Worm (Caenorhabditis elegans) whole organism, mixed stage, embryonic: ENCODE measurements around the gene C44C10.5.
A peak's percentile ranks its signal among the peaks of the same experiment; 100 is the strongest.

Experiments used
- M03D4.4 ChIP-seq: sonication (generic microtip); optimal IDR thresholded peaks from 2 replicates; lab custom pipeline; 2017; ENCODE audit warnings: mild to moderate bottlenecking, missing genetic modification characterization, missing compliant biosample characterization
- bed-3 ChIP-seq: fragments of 200-800 bp; sonication (Bioruptor generic); optimal IDR thresholded peaks from 3 replicates; lab custom pipeline; 2018; ENCODE audit warnings: mild to moderate bottlenecking, missing genetic modification characterization, moderate library complexity, missing compliant biosample characterization
- blmp-1 ChIP-seq: fragments of 150-350 bp; optimal IDR thresholded peaks from 2 replicates; lab custom pipeline; 2014; ENCODE audit warnings: missing biosample characterization, missing genetic modification characterization
- ceh-39 ChIP-seq: fragments of 150-350 bp; optimal IDR thresholded peaks from 2 replicates; lab custom pipeline; 2014; ENCODE audit warnings: missing biosample characterization, missing genetic modification characterization
- ceh-43 ChIP-seq: fragments of 200-800 bp; sonication (Bioruptor generic); optimal IDR thresholded peaks from 2 replicates; lab custom pipeline; 2018; ENCODE audit warnings: mild to moderate bottlenecking, missing genetic modification characterization, moderate library complexity, missing compliant biosample characterization
- ceh-83 ChIP-seq: fragments of 200-800 bp; sonication (Bioruptor generic); optimal IDR thresholded peaks from 2 replicates; lab custom pipeline; 2018; ENCODE audit warnings: mild to moderate bottlenecking, missing genetic modification characterization, missing compliant biosample characterization
- ces-1 ChIP-seq: fragments of 150-350 bp; optimal IDR thresholded peaks from 2 replicates; lab custom pipeline; 2014; ENCODE audit warnings: missing biosample characterization, missing genetic modification reagents, missing genetic modification characterization
- cnd-1 ChIP-seq: fragments of 200-800 bp; sonication (Bioruptor generic); optimal IDR thresholded peaks from 2 replicates; lab custom pipeline; 2018; ENCODE audit warnings: mild to moderate bottlenecking, missing genetic modification characterization, missing compliant biosample characterization
- drap-1 ChIP-seq: fragments of 200-800 bp; sonication (Bioruptor generic); optimal IDR thresholded peaks from 3 replicates; lab custom pipeline; 2018; ENCODE audit warnings: mild to moderate bottlenecking, missing genetic modification characterization, missing compliant biosample characterization
- elt-1 ChIP-seq: sonication (generic microtip); optimal IDR thresholded peaks from 2 replicates; lab custom pipeline; 2017; ENCODE audit warnings: missing genetic modification characterization, mild to moderate bottlenecking, missing compliant biosample characterization, antibody characterized with exemption, moderate library complexity, borderline replicate concordance; ENCODE audit not compliant: insufficient read depth
- elt-3 ChIP-seq: fragments of 150-350 bp; optimal IDR thresholded peaks from 2 replicates; lab custom pipeline; 2014; ENCODE audit warnings: missing biosample characterization, missing genetic modification characterization
- flh-1 ChIP-seq: fragments of 200-800 bp; sonication (Bioruptor generic); optimal IDR thresholded peaks from 2 replicates; lab custom pipeline; 2018; ENCODE audit warnings: mild to moderate bottlenecking, missing genetic modification characterization, moderate library complexity, missing compliant biosample characterization
- ham-2 ChIP-seq: fragments of 200-800 bp; sonication (Bioruptor generic); optimal IDR thresholded peaks from 2 replicates; lab custom pipeline; 2018; ENCODE audit warnings: mild to moderate bottlenecking, missing genetic modification characterization, missing compliant biosample characterization
- lin-32 ChIP-seq: fragments of 200-800 bp; sonication (Bioruptor generic); optimal IDR thresholded peaks from 2 replicates; lab custom pipeline; 2018; ENCODE audit warnings: mild to moderate bottlenecking, missing genetic modification characterization, missing compliant biosample characterization
- lsy-2 ChIP-seq: fragments of 150-350 bp; optimal IDR thresholded peaks from 2 replicates; lab custom pipeline; 2014; ENCODE audit warnings: missing biosample characterization, missing genetic modification characterization
- mab-5 ChIP-seq: fragments of 150-350 bp; optimal IDR thresholded peaks from 2 replicates; lab custom pipeline; 2014; ENCODE audit warnings: missing biosample characterization, missing genetic modification characterization
- mep-1 ChIP-seq: fragments of 150-350 bp; optimal IDR thresholded peaks from 2 replicates; lab custom pipeline; 2017; ENCODE audit warnings: missing biosample characterization, missing genetic modification reagents, missing genetic modification characterization, inconsistent platforms
- mls-2 ChIP-seq: sonication (generic microtip); optimal IDR thresholded peaks from 2 replicates; lab custom pipeline; 2016; ENCODE audit warnings: mild to moderate bottlenecking, missing genetic modification characterization, moderate library complexity, missing compliant biosample characterization
- nhr-12 ChIP-seq: fragments of 150-350 bp; optimal IDR thresholded peaks from 2 replicates; lab custom pipeline; 2014; ENCODE audit warnings: missing biosample characterization, missing genetic modification characterization
- nhr-2 ChIP-seq: fragments of 150-350 bp; optimal IDR thresholded peaks from 2 replicates; lab custom pipeline; 2014; ENCODE audit warnings: missing biosample characterization, missing genetic modification characterization
- nhr-76 ChIP-seq: sonication (generic microtip); optimal IDR thresholded peaks from 2 replicates; lab custom pipeline; 2017; ENCODE audit warnings: missing biosample characterization, missing genetic modification characterization
- pha-4 ChIP-seq: fragments of 150-350 bp; optimal IDR thresholded peaks from 2 replicates; lab custom pipeline; 2018; ENCODE audit warnings: missing biosample characterization, missing genetic modification reagents, missing genetic modification characterization
- sem-2 ChIP-seq: fragments of 200-800 bp; sonication (Bioruptor generic); optimal IDR thresholded peaks from 2 replicates; lab custom pipeline; 2018; ENCODE audit warnings: mild to moderate bottlenecking, missing genetic modification characterization, missing compliant biosample characterization
- sptf-1 ChIP-seq: sonication (generic microtip); optimal IDR thresholded peaks from 2 replicates; lab custom pipeline; 2017; ENCODE audit warnings: mild to moderate bottlenecking, missing genetic modification characterization, moderate library complexity, missing compliant biosample characterization
- tbx-8 ChIP-seq: fragments of 200-800 bp; sonication (Bioruptor generic); optimal IDR thresholded peaks from 2 replicates; lab custom pipeline; 2018; ENCODE audit warnings: mild to moderate bottlenecking, missing genetic modification characterization, moderate library complexity, missing compliant biosample characterization
- unc-120 ChIP-seq: sonication (generic microtip); optimal IDR thresholded peaks from 2 replicates; lab custom pipeline; 2017; ENCODE audit warnings: missing genetic modification characterization, missing compliant biosample characterization; ENCODE audit not compliant: poor library complexity, severe bottlenecking
- unc-39 ChIP-seq: fragments of 150-350 bp; optimal IDR thresholded peaks from 2 replicates; lab custom pipeline; 2014; ENCODE audit warnings: missing biosample characterization, missing genetic modification characterization
- unc-62 ChIP-seq: fragments of 150-350 bp; optimal IDR thresholded peaks from 2 replicates; lab custom pipeline; 2014; ENCODE audit warnings: missing biosample characterization, missing genetic modification reagents, missing genetic modification characterization
- ztf-11 ChIP-seq: fragments of 150-350 bp; optimal IDR thresholded peaks from 2 replicates; lab custom pipeline; 2014; ENCODE audit warnings: missing biosample characterization, missing genetic modification characterization

C44C10.5 gene

DNA sequence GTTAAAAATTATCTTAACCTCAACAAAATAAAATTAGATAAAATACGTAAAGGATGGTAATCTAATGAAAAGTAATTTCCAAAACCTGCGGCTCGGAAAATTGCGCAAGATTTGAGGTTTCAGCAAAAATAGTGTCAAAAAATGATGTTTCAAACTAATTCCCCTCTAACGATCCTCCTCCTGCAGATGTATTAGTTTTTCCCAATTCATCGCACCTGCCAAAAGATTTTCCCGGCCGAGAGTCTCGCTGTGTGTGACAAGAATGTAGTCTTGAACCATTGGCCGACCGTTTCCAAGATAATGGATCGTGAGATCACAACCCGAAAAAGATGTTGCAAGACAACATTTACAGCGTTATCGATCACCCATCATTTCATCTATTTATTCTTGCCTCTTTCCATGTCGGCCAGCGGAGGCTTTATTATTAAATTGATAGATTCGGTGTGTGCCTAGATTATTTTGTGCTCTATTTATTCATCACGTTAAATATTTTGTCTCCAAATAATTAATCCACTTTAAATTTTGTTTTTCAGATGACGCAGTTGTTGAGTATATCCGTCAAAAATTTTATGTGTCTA, at the start of gene C44C10.5, which contains the start of gene C44C10.10:
Gene C44C10.5, plus strand, starts transcription at position 528 of the 578 bp plus-strand sequence.
Gene C44C10.10, plus strand, starts transcription at position 301 of the 578 bp plus-strand sequence.
- TF ChIP-seq blmp-1 (no peak), elt-1 (tag; lab: Kevin White, UChicago) (peak; percentile 30), sptf-1 (no peak), ham-2 (GFP tag; lab: Kevin White, UChicago) (no peak), mep-1 (tag; lab: Kevin White, UChicago) (no peak), nhr-2 (tag; lab: Kevin White, UChicago) (no peak), mab-5 (tag; lab: Kevin White, UChicago) (no peak), unc-120 (no peak)

DNA sequence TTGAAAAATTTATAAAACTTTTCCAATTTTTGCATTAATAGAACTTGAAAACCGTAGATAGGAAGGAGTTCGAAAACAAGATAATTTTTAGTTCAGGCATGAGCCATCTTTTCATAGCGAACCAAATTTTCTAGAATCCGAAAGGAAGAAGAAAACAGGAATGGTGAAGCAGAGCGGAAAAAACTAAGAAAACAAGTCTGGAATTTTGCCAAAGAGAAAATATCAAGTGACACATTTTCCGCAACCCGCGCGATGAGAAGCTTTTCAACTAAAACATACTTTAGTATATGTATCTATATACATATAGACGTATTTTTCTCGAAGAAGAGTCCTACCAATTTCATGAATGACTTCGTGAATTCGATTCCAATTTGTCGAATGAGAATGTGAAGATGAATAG, 48.8 kb upstream of the C44C10.5 start:
- TF ChIP-seq mab-5 (tag; lab: Kevin White, UChicago) (no peak), ces-1 (GFP tag; lab: Kevin White, UChicago) (peak; percentile 47), drap-1 (GFP tag; lab: Kevin White, UChicago) (no peak)

DNA sequence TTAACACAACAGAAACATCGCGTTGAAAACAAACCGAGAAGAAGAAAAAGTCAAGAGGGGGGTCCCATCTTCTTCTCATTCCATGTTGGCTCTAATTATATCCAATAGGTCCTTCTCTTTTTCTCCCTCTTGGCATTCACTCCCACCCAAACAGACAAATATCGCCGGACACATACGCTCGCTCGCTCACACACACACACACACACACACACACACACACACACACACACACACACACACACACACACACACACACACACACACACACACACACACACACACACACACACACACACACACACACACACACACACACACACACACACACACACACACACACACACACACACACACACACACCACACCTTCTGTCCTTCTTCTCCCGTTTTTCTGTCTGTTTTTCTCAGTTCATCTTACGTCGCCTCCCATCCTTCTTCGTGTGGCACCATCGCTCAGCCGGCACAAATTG, 46.5 kb upstream of the C44C10.5 start, which contains the start of gene sto-4:
Gene sto-4, plus strand, starts transcription at position 360 of the 469 bp plus-strand sequence.
- TF ChIP-seq sem-2 (GFP tag; lab: Kevin White, UChicago) (peak; percentile 70), lsy-2 (tag; lab: Kevin White, UChicago) (peak; percentile 19), sptf-1 (peak; percentile 96), drap-1 (GFP tag; lab: Kevin White, UChicago) (peak; percentile 89), nhr-12 (tag; lab: Kevin White, UChicago) (peak; percentile 6), ham-2 (GFP tag; lab: Kevin White, UChicago) (peak; percentile 76), ceh-43 (peak; percentile 82), lin-32 (peak; percentile 74), mls-2 (tag; lab: Kevin White, UChicago) (peak; percentile 94), unc-120 (peak; percentile 31), ztf-11 (tag; lab: Kevin White, UChicago) (peak; percentile 40), M03D4.4 (tag; lab: Kevin White, UChicago) (peak; percentile 91), tbx-8 (GFP tag; lab: Kevin White, UChicago) (peak; percentile 82), ceh-83 (GFP tag; lab: Kevin White, UChicago) (peak; percentile 84), flh-1 (GFP tag; lab: Kevin White, UChicago) (peak; percentile 74), bed-3 (GFP tag; lab: Kevin White, UChicago) (peak; percentile 31), cnd-1 (peak; percentile 95)

DNA sequence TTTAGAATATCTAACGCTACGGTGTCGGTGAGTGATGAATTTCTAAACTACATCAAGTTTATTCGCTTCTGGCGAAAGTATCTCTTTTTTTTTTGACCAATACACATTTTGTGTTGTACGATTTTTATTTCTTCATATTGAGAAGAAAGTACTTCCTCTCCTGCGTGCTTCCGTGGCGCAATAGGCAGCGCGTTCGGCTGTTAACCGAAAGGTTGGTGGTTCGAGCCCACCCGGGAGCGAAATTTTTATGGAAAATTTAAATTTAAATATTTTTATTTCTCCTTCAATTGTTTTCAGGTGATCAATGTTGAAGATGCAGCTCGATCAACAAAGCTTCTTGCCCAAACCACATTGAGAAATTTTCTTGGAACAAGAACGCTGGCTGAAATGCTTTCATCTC, 44.8 kb upstream of the C44C10.5 start:
- TF ChIP-seq mep-1 (tag; lab: Kevin White, UChicago) (no peak), sptf-1 (peak; percentile 27), mls-2 (tag; lab: Kevin White, UChicago) (no peak)

DNA sequence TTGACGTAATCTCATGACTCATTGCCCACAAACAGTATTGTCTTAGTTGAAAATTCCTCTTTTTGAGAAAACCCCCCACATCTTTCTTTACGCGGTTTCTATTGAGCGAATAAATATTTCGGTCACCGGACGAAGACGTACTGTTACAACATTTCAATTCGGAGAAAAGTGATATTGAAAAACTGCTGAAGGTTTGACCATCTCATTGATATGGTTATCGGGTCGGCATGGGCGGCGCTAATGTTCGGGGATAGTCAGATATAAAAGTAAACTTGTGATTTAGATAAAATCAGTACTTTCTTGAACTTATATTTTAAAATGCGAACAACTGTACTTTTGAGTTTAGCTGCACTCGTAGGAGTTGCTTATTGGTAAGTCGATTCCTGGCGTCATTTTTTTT, 43.2 kb upstream of the C44C10.5 start, which contains the start of gene T04F8.8:
Gene T04F8.8, plus strand, starts transcription at position 301 of the 400 bp plus-strand sequence.
- TF ChIP-seq unc-62: no peak
- TF ChIP-seq ceh-39 (tag; lab: Kevin White, UChicago): no peak
- TF ChIP-seq ztf-11 (tag; lab: Kevin White, UChicago): no peak
- TF ChIP-seq unc-120: no peak
- no peak for TF ChIP-seq sptf-1
- no peak for TF ChIP-seq pha-4 (tag; lab: Kevin White, UChicago)
- no peak for TF ChIP-seq elt-3 (tag; lab: Kevin White, UChicago)
- TF ChIP-seq sem-2 (GFP tag; lab: Kevin White, UChicago): no peak
- TF ChIP-seq ceh-83 (GFP tag; lab: Kevin White, UChicago): no peak
- no peak for TF ChIP-seq tbx-8 (GFP tag; lab: Kevin White, UChicago)
- TF ChIP-seq nhr-76: no peak
- TF ChIP-seq bed-3 (GFP tag; lab: Kevin White, UChicago): no peak
- no peak for TF ChIP-seq mls-2 (tag; lab: Kevin White, UChicago)
- no peak for TF ChIP-seq mep-1 (tag; lab: Kevin White, UChicago)
- TF ChIP-seq flh-1 (GFP tag; lab: Kevin White, UChicago): no peak
- no peak for TF ChIP-seq unc-39 (tag; lab: Kevin White, UChicago)
- no peak for TF ChIP-seq ces-1 (GFP tag; lab: Kevin White, UChicago)
